Fruit fly (Drosophila melanogaster): ENCODE data around the gene CtsL3.

Gene CtsL3

DNA sequence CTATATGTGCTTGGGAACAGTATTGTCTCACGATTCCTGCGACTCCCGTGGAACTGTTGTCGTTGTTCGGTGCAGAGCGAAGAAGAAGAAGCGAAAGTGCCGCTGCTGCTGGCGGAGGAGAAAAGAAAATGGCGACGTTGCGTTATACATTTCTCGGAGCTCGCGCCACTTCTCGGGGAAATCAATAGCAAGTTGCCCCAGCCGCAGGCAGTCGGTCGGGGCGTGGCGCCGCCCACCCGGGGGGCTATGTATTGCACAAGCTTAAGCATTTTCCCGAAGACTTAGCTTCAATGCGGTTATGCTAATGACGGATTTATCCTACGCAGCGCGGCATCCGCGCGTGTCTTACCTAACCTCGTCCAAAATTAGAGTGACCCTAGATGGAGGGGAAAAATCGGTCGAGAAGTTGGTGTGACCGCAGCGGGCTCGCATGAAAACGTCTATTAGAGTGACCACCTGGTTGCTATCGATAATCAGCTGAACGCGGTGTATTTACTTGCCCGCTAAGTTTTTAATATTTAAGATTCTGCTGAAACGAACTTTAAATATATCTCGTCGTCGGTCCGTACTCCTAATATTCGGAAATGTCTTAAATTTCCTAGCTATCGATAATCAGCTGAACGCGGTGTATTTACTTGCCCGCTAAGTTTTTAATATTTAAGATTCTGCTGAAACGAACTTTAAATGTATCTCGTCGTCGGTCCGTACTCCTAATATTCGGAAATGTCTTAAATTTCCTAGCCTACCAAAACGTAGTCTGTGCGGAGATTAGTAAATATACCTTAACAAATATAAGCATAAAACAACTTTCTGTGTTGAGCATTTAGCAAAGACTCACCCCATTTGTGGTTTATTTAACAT, 18.6 kb downstream of the CtsL3 start, which contains the start of gene Rm62 (continued):
- TF ChIP-seq inv (GFP tag; IDR thresholded peaks at IDR 0.05; ENCODE audit: partially characterized antibody): no peak
- no peak for TF ChIP-seq Chrac-16 (GFP tag; optimal IDR thresholded peaks at IDR 0.05)
- no peak for TF ChIP-seq CG12155 (GFP tag; optimal IDR thresholded peaks at IDR 0.05)
- TF ChIP-seq CG2116 (GFP tag; optimal IDR thresholded peaks at IDR 0.05): peak; percentile 66
- no peak for TF ChIP-seq CG11696 (GFP tag; IDR thresholded peaks at IDR 0.05)
- no peak for TF ChIP-seq CG7786 (GFP tag; optimal IDR thresholded peaks at IDR 0.05)
- no peak for TF ChIP-seq h (optimal IDR thresholded peaks at IDR 0.05)
- no peak for TF ChIP-seq repo (GFP tag; optimal IDR thresholded peaks at IDR 0.05)
- TF ChIP-seq Dad (GFP tag; optimal IDR thresholded peaks at IDR 0.05): no peak
- TF ChIP-seq CG11247 (GFP tag; IDR thresholded peaks at IDR 0.05): no peak
- TF ChIP-seq nom (GFP tag; optimal IDR thresholded peaks at IDR 0.05): no peak
- TF ChIP-seq Mrtf (GFP tag; IDR thresholded peaks at IDR 0.05): no peak
- TF ChIP-seq CG30431 (GFP tag; optimal IDR thresholded peaks at IDR 0.05): no peak
- no peak for TF ChIP-seq Abd-B (GFP tag; optimal IDR thresholded peaks at IDR 0.05)
- TF ChIP-seq peb (GFP tag; IDR thresholded peaks at IDR 0.05): no peak
- peak; percentile 53 for TF ChIP-seq Awh (GFP tag; IDR thresholded peaks at IDR 0.05)
- TF ChIP-seq CG17912 (GFP tag; optimal IDR thresholded peaks at IDR 0.05): peak; percentile 31
- TF ChIP-seq Nf-YB (GFP tag; optimal IDR thresholded peaks at IDR 0.05): no peak
- no peak for TF ChIP-seq maf-S (GFP tag; optimal IDR thresholded peaks at IDR 0.05)
- TF ChIP-seq sd (tag; optimal IDR thresholded peaks at IDR 0.05): no peak
- no peak for TF ChIP-seq ham (GFP tag; IDR thresholded peaks at IDR 0.05)
- peak; percentile 11 for TF ChIP-seq CG13424 (tag; optimal IDR thresholded peaks at IDR 0.05)
- no peak for TF ChIP-seq gt (GFP tag; IDR thresholded peaks at IDR 0.05)
- no peak for TF ChIP-seq hth (optimal IDR thresholded peaks at IDR 0.05)
- TF ChIP-seq jigr1 (GFP tag; IDR thresholded peaks at IDR 0.05): no peak
- TF ChIP-seq HLH4C (GFP tag; IDR thresholded peaks at IDR 0.05; ENCODE audit: partially characterized antibody): peak; percentile 61; the same call in 2 of the 3 replicates
- TF ChIP-seq Poxn (GFP tag; IDR thresholded peaks at IDR 0.05): no peak
- peak; percentile 52; the same call in 2 of the 3 replicates for TF ChIP-seq row (GFP tag; IDR thresholded peaks at IDR 0.05)
- no peak for TF ChIP-seq CG8478 (optimal IDR thresholded peaks at IDR 0.05)
- TF ChIP-seq lmd (GFP tag; IDR thresholded peaks at IDR 0.05): no peak
- peak; percentile 40 for TF ChIP-seq CG15479 (GFP tag; optimal IDR thresholded peaks at IDR 0.05)
- no peak for TF ChIP-seq ro (GFP tag; IDR thresholded peaks at IDR 0.05)
- peak; percentile 43; the same call in 2 of the 3 replicates for TF ChIP-seq CG34224 (GFP tag; IDR thresholded peaks at IDR 0.05; ENCODE audit: partially characterized antibody)
- TF ChIP-seq Rfx (GFP tag; IDR thresholded peaks at IDR 0.05): peak; percentile 49; the same call in 1 of the 2 replicates
- TF ChIP-seq bigmax (GFP tag; optimal IDR thresholded peaks at IDR 0.05): peak; percentile 94
- TF ChIP-seq CG1024 (GFP tag; IDR thresholded peaks at IDR 0.05): no peak
- peak in 1 of 2 experiments; percentile 17 for TF ChIP-seq Hr51 (GFP tag; optimal IDR thresholded peaks at IDR 0.05)
- TF ChIP-seq CG13123 (GFP tag; optimal IDR thresholded peaks at IDR 0.05): no peak
- no peak for TF ChIP-seq CG11504 (tag; optimal IDR thresholded peaks at IDR 0.05)
- no peak for TF ChIP-seq zf30C (GFP tag; optimal IDR thresholded peaks at IDR 0.05)
- TF ChIP-seq seq (GFP tag; IDR thresholded peaks at IDR 0.05): no peak
- peak; percentile 28 for TF ChIP-seq unpg (GFP tag; optimal IDR thresholded peaks at IDR 0.05)
- peak; percentile 62 for TF ChIP-seq Bgb (GFP tag; IDR thresholded peaks at IDR 0.05; ENCODE audit: partially characterized antibody)
- peak; percentile 20 for TF ChIP-seq pita (GFP tag; optimal IDR thresholded peaks at IDR 0.05)
- TF ChIP-seq Doc2 (GFP tag; IDR thresholded peaks at IDR 0.05): no peak
- no peak for TF ChIP-seq CG42726 (GFP tag; IDR thresholded peaks at IDR 0.05; ENCODE audit: partially characterized antibody)
- TF ChIP-seq pnt (GFP tag; optimal IDR thresholded peaks at IDR 0.05): no peak
- no peak for TF ChIP-seq CG11560 (tag; IDR thresholded peaks at IDR 0.05)
- TF ChIP-seq da (GFP tag; optimal IDR thresholded peaks at IDR 0.05): no peak
- no peak for TF ChIP-seq CG5180 (GFP tag; optimal IDR thresholded peaks at IDR 0.05)

Measured in whole organism, embryonic.